Fruit fly (Drosophila melanogaster) whole organism, embryonic: ENCODE measurements around the gene CG15461.

Experiments used
- Adf1 ChIP-seq: fragments of 200-800 bp; sonication (Bioruptor generic); IDR thresholded peaks from 2 replicates; pipeline ENCODE4 v1.3.6; 2022; ENCODE audit warnings: missing biosample characterization, missing genetic modification characterization
- Aef1 ChIP-seq: fragments of 200-800 bp; sonication (Bioruptor generic); IDR thresholded peaks from 3 replicates; pipeline ENCODE4 v1.3.6; 2022; ENCODE audit warnings: missing biosample characterization, missing genetic modification characterization
- Antp ChIP-seq: fragments of 200-800 bp; sonication (Bioruptor generic); optimal IDR thresholded peaks from 3 replicates; lab custom pipeline; 2016; ENCODE audit warnings: missing biosample characterization, missing genetic modification characterization
- B-H2 ChIP-seq: fragments of 200-800 bp; sonication (Bioruptor generic); optimal IDR thresholded peaks from 2 replicates; lab custom pipeline; 2018; ENCODE audit warnings: missing biosample characterization, mild to moderate bottlenecking, missing genetic modification characterization
- BEAF-32 ChIP-seq: fragments of 200-800 bp; sonication (Bioruptor generic); optimal IDR thresholded peaks from 3 replicates; lab custom pipeline; 2017; ENCODE audit warnings: missing biosample characterization, missing genetic modification characterization, mild to moderate bottlenecking, moderate library complexity, missing genetic modification reagents
- CG10654 ChIP-seq: fragments of 200-800 bp; sonication (Bioruptor generic); optimal IDR thresholded peaks from 2 replicates; lab custom pipeline; 2016; ENCODE audit warnings: missing biosample characterization, missing genetic modification characterization
- CG12942 ChIP-seq: fragments of 200-800 bp; sonication (Bioruptor generic); optimal IDR thresholded peaks from 3 replicates; lab custom pipeline; 2016; ENCODE audit warnings: missing biosample characterization, missing genetic modification characterization
- CG13424 ChIP-seq: fragments of 200-800 bp; sonication (Bioruptor generic); optimal IDR thresholded peaks from 2 replicates; lab custom pipeline; 2019; ENCODE audit warnings: missing biosample characterization, mild to moderate bottlenecking, missing genetic modification characterization, moderate library complexity
- CG14441 ChIP-seq: fragments of 200-800 bp; sonication (Bioruptor generic); IDR thresholded peaks from 2 replicates; pipeline ENCODE4 v1.3.6; 2022; ENCODE audit warnings: missing biosample characterization, missing genetic modification characterization
- CG15696 ChIP-seq: fragments of 200-800 bp; sonication (Bioruptor generic); optimal IDR thresholded peaks from 2 replicates; lab custom pipeline; 2019; ENCODE audit warnings: missing biosample characterization, mild to moderate bottlenecking, missing genetic modification characterization, moderate library complexity
- CG1647 ChIP-seq: fragments of 200-800 bp; sonication (Bioruptor generic); optimal IDR thresholded peaks from 3 replicates; lab custom pipeline; 2016; ENCODE audit warnings: missing biosample characterization, missing genetic modification characterization
- CG17359 ChIP-seq: fragments of 200-800 bp; sonication (Bioruptor generic); optimal IDR thresholded peaks from 3 replicates; lab custom pipeline; 2018; ENCODE audit warnings: missing biosample characterization, mild to moderate bottlenecking, missing genetic modification characterization, moderate library complexity
- CG17361 ChIP-seq: fragments of 200-800 bp; sonication (Bioruptor generic); IDR thresholded peaks from 3 replicates; pipeline ENCODE4 v1.3.6; 2022; ENCODE audit warnings: missing biosample characterization, missing genetic modification characterization
- CG17829 ChIP-seq: fragments of 200-800 bp; optimal IDR thresholded peaks from 2 replicates; lab custom pipeline; 2019; ENCODE audit warnings: missing biosample characterization, mild to moderate bottlenecking, missing genetic modification characterization, moderate library complexity
- CG17912 ChIP-seq: fragments of 200-800 bp; sonication (Bioruptor generic); optimal IDR thresholded peaks from 2 replicates; lab custom pipeline; 2018; ENCODE audit warnings: missing biosample characterization, mild to moderate bottlenecking, missing genetic modification characterization
- CG3163 ChIP-seq: fragments of 200-800 bp; sonication (Bioruptor generic); optimal IDR thresholded peaks from 3 replicates; lab custom pipeline; 2016; ENCODE audit warnings: missing biosample characterization, missing genetic modification characterization
- CG34376 ChIP-seq: fragments of 200-800 bp; sonication (Bioruptor generic); optimal IDR thresholded peaks from 2 replicates; lab custom pipeline; 2018; ENCODE audit warnings: missing biosample characterization, mild to moderate bottlenecking, missing genetic modification characterization
- CG4360 ChIP-seq: fragments of 200-800 bp; sonication (Bioruptor generic); IDR thresholded peaks from 2 replicates; pipeline ENCODE4 v1.3.6; 2022; ENCODE audit warnings: missing biosample characterization, missing genetic modification characterization
- CG4424 ChIP-seq: fragments of 200-800 bp; sonication (Bioruptor generic); optimal IDR thresholded peaks from 3 replicates; lab custom pipeline; 2016; ENCODE audit warnings: missing biosample characterization, missing genetic modification characterization
- CG6791 ChIP-seq: fragments of 200-800 bp; sonication (Bioruptor generic); IDR thresholded peaks from 3 replicates; pipeline ENCODE4 v1.3.6; 2022; ENCODE audit warnings: missing biosample characterization, missing genetic modification characterization; ENCODE audit not compliant: partially characterized antibody
- CG7786 ChIP-seq: fragments of 200-800 bp; sonication (Bioruptor generic); optimal IDR thresholded peaks from 2 replicates; lab custom pipeline; 2016; ENCODE audit warnings: missing biosample characterization, missing genetic modification characterization
- CG9437 ChIP-seq: fragments of 200-800 bp; sonication (Bioruptor generic); optimal IDR thresholded peaks from 2 replicates; lab custom pipeline; 2018; ENCODE audit warnings: missing biosample characterization, mild to moderate bottlenecking, missing genetic modification characterization
- CG9932 ChIP-seq: fragments of 200-800 bp; sonication (Bioruptor generic); IDR thresholded peaks from 2 replicates; pipeline ENCODE4 v1.3.6; 2022; ENCODE audit warnings: missing biosample characterization, missing genetic modification characterization
- CoRest ChIP-seq: fragments of 200-800 bp; sonication (Bioruptor generic); optimal IDR thresholded peaks from 3 replicates; lab custom pipeline; 2018; ENCODE audit warnings: missing biosample characterization, mild to moderate bottlenecking, missing genetic modification characterization, moderate library complexity
- Dp ChIP-seq: fragments of 200-800 bp; sonication (Bioruptor generic); optimal IDR thresholded peaks from 2 replicates; lab custom pipeline; 2018; ENCODE audit warnings: missing biosample characterization, mild to moderate bottlenecking, missing genetic modification characterization, moderate library complexity
- Drgx ChIP-seq: fragments of 200-800 bp; sonication (Bioruptor generic); IDR thresholded peaks from 2 replicates; pipeline ENCODE4 v1.3.6; 2022; ENCODE audit warnings: missing biosample characterization, missing genetic modification characterization
- Gug ChIP-seq: fragments of 200-800 bp; sonication (Bioruptor generic); IDR thresholded peaks from 4 replicates; pipeline ENCODE4 v1.3.6; 2022; ENCODE audit warnings: missing biosample characterization, missing genetic modification characterization
- H15 ChIP-seq: fragments of 200-800 bp; sonication (Bioruptor generic); IDR thresholded peaks from 3 replicates; pipeline ENCODE4 v1.3.6; 2022; ENCODE audit warnings: missing biosample characterization, missing genetic modification characterization
- HLH4C ChIP-seq: fragments of 200-800 bp; sonication (Bioruptor generic); IDR thresholded peaks from 3 replicates; pipeline ENCODE4 v1.3.6; 2022; ENCODE audit warnings: missing biosample characterization, missing genetic modification characterization; ENCODE audit not compliant: partially characterized antibody
- Hmr ChIP-seq: fragments of 200-800 bp; sonication (Bioruptor generic); optimal IDR thresholded peaks from 3 replicates; lab custom pipeline; 2017; ENCODE audit warnings: mild to moderate bottlenecking, missing biosample characterization, missing genetic modification reagents, missing genetic modification characterization
- Hsf ChIP-seq: fragments of 200-800 bp; sonication (Bioruptor generic); optimal IDR thresholded peaks from 3 replicates; lab custom pipeline; 2016; ENCODE audit warnings: missing biosample characterization, missing genetic modification characterization
- Oaz ChIP-seq: fragments of 200-800 bp; sonication (Bioruptor generic); IDR thresholded peaks from 2 replicates; pipeline ENCODE4 v1.3.6; 2022; ENCODE audit warnings: missing biosample characterization, missing genetic modification characterization
- Rx ChIP-seq: fragments of 200-800 bp; sonication (Bioruptor generic); IDR thresholded peaks from 2 replicates; pipeline ENCODE4 v1.3.6; 2022; ENCODE audit warnings: missing biosample characterization, missing genetic modification characterization
- bowl ChIP-seq: fragments of 200-800 bp; sonication (Bioruptor generic); IDR thresholded peaks from 2 replicates; pipeline ENCODE4 v1.3.6; 2022; ENCODE audit warnings: missing biosample characterization, missing genetic modification characterization
- cg ChIP-seq: fragments of 200-800 bp; sonication (Bioruptor generic); optimal IDR thresholded peaks from 3 replicates; lab custom pipeline; 2019; ENCODE audit warnings: missing biosample characterization, mild to moderate bottlenecking, missing genetic modification characterization, moderate library complexity
- dati ChIP-seq: fragments of 200-800 bp; sonication (Bioruptor generic); IDR thresholded peaks from 2 replicates; pipeline ENCODE4 v1.3.6; 2022; ENCODE audit warnings: missing biosample characterization, missing genetic modification characterization
- gce ChIP-seq: fragments of 200-800 bp; sonication (Bioruptor generic); IDR thresholded peaks from 3 replicates; pipeline ENCODE4 v1.3.6; 2022; ENCODE audit warnings: missing biosample characterization, missing genetic modification characterization
- grau ChIP-seq: fragments of 200-800 bp; optimal IDR thresholded peaks from 3 replicates; lab custom pipeline; 2019; ENCODE audit warnings: missing biosample characterization, mild to moderate bottlenecking, missing genetic modification characterization, moderate library complexity
- gt ChIP-seq: fragments of 200-800 bp; sonication (Bioruptor generic); IDR thresholded peaks from 2 replicates; pipeline ENCODE4 v1.3.6; 2022; ENCODE audit warnings: missing biosample characterization, missing genetic modification characterization
- hbn ChIP-seq: fragments of 200-800 bp; sonication (Bioruptor generic); IDR thresholded peaks from 2 replicates; pipeline ENCODE4 v1.3.6; 2022; ENCODE audit warnings: missing biosample characterization, missing genetic modification characterization; ENCODE audit not compliant: partially characterized antibody
- phol ChIP-seq: fragments of 200-800 bp; sonication (Bioruptor generic); optimal IDR thresholded peaks from 3 replicates; lab custom pipeline; 2018; ENCODE audit warnings: missing biosample characterization, mild to moderate bottlenecking, missing genetic modification characterization, moderate library complexity
- pnt ChIP-seq: fragments of 200-800 bp; sonication (Bioruptor generic); optimal IDR thresholded peaks from 3 replicates; lab custom pipeline; 2016; ENCODE audit warnings: missing biosample characterization, missing genetic modification characterization
- repo ChIP-seq: fragments of 200-800 bp; sonication (Bioruptor generic); optimal IDR thresholded peaks from 2 replicates; lab custom pipeline; 2016; ENCODE audit warnings: missing biosample characterization, missing genetic modification characterization
- scrt ChIP-seq: fragments of 200-800 bp; sonication (Bioruptor generic); optimal IDR thresholded peaks from 2 replicates; lab custom pipeline; 2018; ENCODE audit warnings: missing biosample characterization, mild to moderate bottlenecking, missing genetic modification characterization, moderate library complexity
- sens ChIP-seq: fragments of 200-800 bp; sonication (Bioruptor generic); peaks from one replicate; lab custom pipeline; 2016; ENCODE audit warnings: missing biosample characterization, missing genetic modification characterization
- slou ChIP-seq: fragments of 200-800 bp; sonication (Bioruptor generic); optimal IDR thresholded peaks from 3 replicates; lab custom pipeline; 2016; ENCODE audit warnings: missing biosample characterization, missing genetic modification characterization
- sob ChIP-seq: fragments of 200-800 bp; sonication (Bioruptor generic); IDR thresholded peaks from 2 replicates; pipeline ENCODE4 v1.3.6; 2022; ENCODE audit warnings: missing biosample characterization, missing genetic modification characterization
- stwl ChIP-seq: fragments of 200-800 bp; sonication (Bioruptor generic); optimal IDR thresholded peaks from 3 replicates; lab custom pipeline; 2018; ENCODE audit warnings: missing biosample characterization, mild to moderate bottlenecking, missing genetic modification characterization, moderate library complexity
- unc-4 ChIP-seq: fragments of 200-800 bp; sonication (Bioruptor generic); IDR thresholded peaks from 2 replicates; pipeline ENCODE4 v1.3.6; 2022; ENCODE audit warnings: missing biosample characterization, missing genetic modification characterization; ENCODE audit not compliant: partially characterized antibody
- wek ChIP-seq: fragments of 200-800 bp; sonication (Bioruptor generic); optimal IDR thresholded peaks from 3 replicates; lab custom pipeline; 2018; ENCODE audit warnings: missing biosample characterization, mild to moderate bottlenecking, missing genetic modification characterization, moderate library complexity
- zfh1 ChIP-seq: fragments of 200-800 bp; sonication (Bioruptor generic); IDR thresholded peaks from 3 replicates; pipeline ENCODE4 v1.3.6; 2022; ENCODE audit warnings: missing biosample characterization, missing genetic modification characterization

The CG15461 gene

dm6 chrX:20510540-20510939 is 24.6 kb downstream of the CG15461 start, which contains the start of gene RhoGAP19D (continued):
- TF ChIP-seq CG4424 (peak; percentile 48), scrt (no peak), Rx (peak; percentile 53), CG1647 (GFP tag; lab: Kevin White, UChicago) (peak; percentile 40), CG17359 (peak; percentile 51), CG17829 (tag; lab: Kevin White, UChicago) (peak; percentile 49), slou (GFP tag; lab: Kevin White, UChicago) (peak; percentile 19), Hmr (GFP tag; lab: Kevin White, UChicago) (peak; percentile 81), CG10654 (peak; percentile 29), sob (GFP tag; lab: Robert Waterston, UW) (peak; percentile 87), dati (no peak), Oaz (no peak), grau (tag; lab: Kevin White, UChicago) (peak; percentile 47), CG9932 (GFP tag; lab: Robert Waterston, UW) (peak; percentile 93), stwl (tag; lab: Kevin White, UChicago) (peak; percentile 90), CG14441 (GFP tag; lab: Robert Waterston, UW) (peak; percentile 39; the same call in 1 of the 2 replicates), bowl (no peak), Antp (GFP tag; lab: Kevin White, UChicago) (peak; percentile 79), CG17361 (GFP tag; lab: Robert Waterston, UW) (no peak), Gug (GFP tag; lab: Robert Waterston, UW) (peak; percentile 79; the same call in 2 of the 4 replicates), sens (GFP tag; lab: Kevin White, UChicago) (peak; percentile 90), CG15696 (tag; lab: Kevin White, UChicago) (no peak), wek (peak; percentile 25), unc-4 (GFP tag; lab: Robert Waterston, UW) (peak; percentile 86), CG6791 (peak; percentile 98), CG4360 (GFP tag; lab: Robert Waterston, UW) (no peak), Drgx (0 out of 2 replicates have a peak, but pooled peaks have one; percentile 9), BEAF-32 (GFP tag; lab: Kevin White, UChicago) (peak; percentile 93), CG34376 (GFP tag; lab: Kevin White, UChicago) (peak; percentile 29), Hsf (GFP tag; lab: Kevin White, UChicago) (peak; percentile 60), B-H2 (peak; percentile 66), Adf1 (peak; percentile 59), H15 (GFP tag; lab: Robert Waterston, UW) (no peak; the same call in 2 of the 3 replicates), CG13424 (tag; lab: Kevin White, UChicago) (peak; percentile 13), CoRest (tag; lab: Kevin White, UChicago) (peak; percentile 28), cg (GFP tag; lab: Kevin White, UChicago) (no peak), Dp (peak; percentile 40), pnt (GFP tag; lab: Kevin White, UChicago) (peak; percentile 28), CG9437 (no peak), CG17912 (GFP tag; lab: Kevin White, UChicago) (no peak), hbn (GFP tag; lab: Robert Waterston, UW) (peak; percentile 88), zfh1 (GFP tag; lab: Robert Waterston, UW) (peak; percentile 58; the same call in 2 of the 3 replicates), CG7786 (peak; percentile 68), gce (GFP tag; lab: Robert Waterston, UW) (0 out of 3 replicates have a peak, but pooled peaks have one; percentile 29), phol (tag; lab: Kevin White, UChicago) (peak; percentile 40), repo (GFP tag; lab: Kevin White, UChicago) (peak; percentile 47), HLH4C (peak; percentile 89), Aef1 (GFP tag; lab: Robert Waterston, UW) (peak; percentile 48; the same call in 2 of the 3 replicates), gt (GFP tag; lab: Robert Waterston, UW) (no peak), CG12942 (peak; percentile 39), CG3163 (GFP tag; lab: Kevin White, UChicago) (peak; percentile 38)
